Worm (Caenorhabditis elegans): ENCODE data around the gene drn-1.

drn-1 gene

ce11 chrII:5311746-5312145, 40.1 kb upstream of the drn-1 start, which contains the start of gene gcy-12:
Gene gcy-12 (plus strand): TSS chrII:5312046.
- TF ChIP-seq nfya-1 (tag; optimal IDR thresholded peaks at IDR 0.05; ENCODE audit: insufficient read depth) (no peak), lsy-12 (tag; optimal IDR thresholded peaks at IDR 0.05) (no peak), egl-27 (tag; optimal IDR thresholded peaks at IDR 0.05) (no peak), nhr-43 (tag; optimal IDR thresholded peaks at IDR 0.05; ENCODE audit: poor library complexity, severe bottlenecking) (no peak), elt-1 (tag; optimal IDR thresholded peaks at IDR 0.05) (no peak), snpc-4 (tag; optimal IDR thresholded peaks at IDR 0.05) (no peak), fkh-10 (GFP tag; optimal IDR thresholded peaks at IDR 0.05) (no peak), tbx-2 (tag; optimal IDR thresholded peaks at IDR 0.05) (no peak), ceh-16 (tag; optimal IDR thresholded peaks at IDR 0.05) (no peak), pha-4 (tag; optimal IDR thresholded peaks at IDR 0.05) (no peak), hmg-11 (tag; optimal IDR thresholded peaks at IDR 0.05) (no peak), lin-15B (tag; optimal IDR thresholded peaks at IDR 0.05) (no peak), mml-1 (tag; optimal IDR thresholded peaks at IDR 0.05) (no peak), egl-5 (tag; optimal IDR thresholded peaks at IDR 0.05) (no peak)

ce11 chrII:5310795-5311194, 39.1 kb upstream of the drn-1 start:
- TF ChIP-seq eor-1 (tag; optimal IDR thresholded peaks at IDR 0.05) (no peak), pqm-1 (tag; optimal IDR thresholded peaks at IDR 0.05) (no peak), nhr-23 (tag; optimal IDR thresholded peaks at IDR 0.05) (no peak), ama-1 (optimal IDR thresholded peaks at IDR 0.05) (no peak), ZK546.5 (tag; optimal IDR thresholded peaks at IDR 0.05) (no peak), egl-27 (tag; optimal IDR thresholded peaks at IDR 0.05) (no peak), ceh-82 (tag; optimal IDR thresholded peaks at IDR 0.05) (no peak)

- TF ChIP-seq tbx-2 (tag; optimal IDR thresholded peaks at IDR 0.05) (no peak), ceh-28 (tag; optimal IDR thresholded peaks at IDR 0.05) (no peak), unc-62 (GFP tag; optimal IDR thresholded peaks at IDR 0.05) (peak; percentile 11)
Measured at ce11 chrII:5309720-5310119, 38.1 kb upstream of the drn-1 start.

DNA sequence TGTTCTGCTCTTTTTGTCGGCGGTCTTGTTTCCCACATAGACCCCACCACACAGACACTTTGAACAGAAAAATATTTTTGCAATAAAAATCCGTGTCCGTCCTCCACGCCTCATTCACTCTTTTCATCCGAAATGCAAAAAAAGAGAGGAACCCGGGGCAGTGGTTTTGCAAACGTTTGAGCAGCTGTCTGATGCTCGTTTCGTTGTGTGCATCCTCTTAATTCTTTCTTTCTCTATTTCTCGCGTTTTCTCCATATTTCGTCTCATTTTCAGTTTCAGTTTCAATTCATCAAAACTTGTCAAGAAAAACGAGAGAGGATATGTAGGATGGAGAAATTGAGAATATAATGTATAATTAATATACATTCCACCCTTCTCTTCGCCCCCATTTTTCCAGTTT, 37.3 kb upstream of the drn-1 start:
- TF ChIP-seq lin-39 (tag; optimal IDR thresholded peaks at IDR 0.05) = peak; percentile 25
- TF ChIP-seq nfya-1 (tag; optimal IDR thresholded peaks at IDR 0.05; ENCODE audit: insufficient read depth) = peak; percentile 48
- TF ChIP-seq nhr-28 (tag; optimal IDR thresholded peaks at IDR 0.05) = no peak

DNA sequence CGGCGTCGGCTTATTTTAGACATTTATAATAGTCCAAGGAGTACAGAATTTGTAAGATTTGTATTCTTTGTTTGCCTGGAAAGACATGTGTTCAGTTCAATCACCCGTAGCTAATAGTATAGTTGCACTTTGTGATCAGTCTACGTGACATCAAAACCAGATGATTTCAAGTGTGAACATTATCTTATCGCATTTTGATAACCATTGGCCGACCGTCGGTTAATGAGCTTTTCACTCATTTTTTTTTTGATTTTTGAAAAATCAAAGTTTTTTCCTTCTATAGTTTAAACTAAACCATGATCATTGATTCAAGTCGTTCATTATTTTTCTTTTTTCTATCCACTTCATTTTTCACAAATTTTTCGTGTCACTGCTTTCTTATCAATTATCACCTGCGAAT, 35.6 kb upstream of the drn-1 start:
- TF ChIP-seq nhr-43 (tag; optimal IDR thresholded peaks at IDR 0.05; ENCODE audit: poor library complexity, severe bottlenecking) (no peak), pqm-1 (tag; optimal IDR thresholded peaks at IDR 0.05) (peak; percentile 84), elt-2 (tag; optimal IDR thresholded peaks at IDR 0.05) (peak; percentile 90)

ce11 chrII:5306197-5306596, 34.6 kb upstream of the drn-1 start:
- TF ChIP-seq ceh-16 (tag; optimal IDR thresholded peaks at IDR 0.05) (no peak), pha-4 (tag; optimal IDR thresholded peaks at IDR 0.05) (peak; percentile 55), nhr-43 (tag; optimal IDR thresholded peaks at IDR 0.05; ENCODE audit: poor library complexity, severe bottlenecking) (no peak), lin-15B (tag; optimal IDR thresholded peaks at IDR 0.05) (no peak), ama-1 (optimal IDR thresholded peaks at IDR 0.05) (no peak), nhr-77 (tag; optimal IDR thresholded peaks at IDR 0.05) (no peak)

- no peak for TF ChIP-seq fkh-10 (GFP tag; optimal IDR thresholded peaks at IDR 0.05)
- peak; percentile 86 for TF ChIP-seq egl-5 (tag; optimal IDR thresholded peaks at IDR 0.05)
- TF ChIP-seq ama-1 (optimal IDR thresholded peaks at IDR 0.05) = no peak
- TF ChIP-seq lin-39 (tag; optimal IDR thresholded peaks at IDR 0.05) = peak; percentile 22
Measured at ce11 chrII:5305121-5305520, 33.5 kb upstream of the drn-1 start.

- TF ChIP-seq elt-3 (tag; optimal IDR thresholded peaks at IDR 0.05) (no peak), skn-1 (tag; optimal IDR thresholded peaks at IDR 0.05) (no peak), nhr-25 (tag; optimal IDR thresholded peaks at IDR 0.05) (no peak), ceh-9 (tag; optimal IDR thresholded peaks at IDR 0.05) (no peak), unc-39 (tag; optimal IDR thresholded peaks at IDR 0.05) (no peak), egl-5 (tag; optimal IDR thresholded peaks at IDR 0.05) (no peak), nhr-12 (tag; optimal IDR thresholded peaks at IDR 0.05) (no peak), pqm-1 (tag; optimal IDR thresholded peaks at IDR 0.05) (no peak), unc-62 (GFP tag; optimal IDR thresholded peaks at IDR 0.05) (no peak), elt-2 (tag; optimal IDR thresholded peaks at IDR 0.05) (no peak), lsy-12 (tag; optimal IDR thresholded peaks at IDR 0.05) (no peak), fos-1 (tag; optimal IDR thresholded peaks at IDR 0.05) (no peak), ceh-28 (tag; optimal IDR thresholded peaks at IDR 0.05) (no peak), pha-4 (tag; optimal IDR thresholded peaks at IDR 0.05) (no peak), ceh-82 (tag; optimal IDR thresholded peaks at IDR 0.05) (no peak)
Measured at ce11 chrII:5301810-5302209, 30.2 kb upstream of the drn-1 start.
